In the genomic region with DNA sequence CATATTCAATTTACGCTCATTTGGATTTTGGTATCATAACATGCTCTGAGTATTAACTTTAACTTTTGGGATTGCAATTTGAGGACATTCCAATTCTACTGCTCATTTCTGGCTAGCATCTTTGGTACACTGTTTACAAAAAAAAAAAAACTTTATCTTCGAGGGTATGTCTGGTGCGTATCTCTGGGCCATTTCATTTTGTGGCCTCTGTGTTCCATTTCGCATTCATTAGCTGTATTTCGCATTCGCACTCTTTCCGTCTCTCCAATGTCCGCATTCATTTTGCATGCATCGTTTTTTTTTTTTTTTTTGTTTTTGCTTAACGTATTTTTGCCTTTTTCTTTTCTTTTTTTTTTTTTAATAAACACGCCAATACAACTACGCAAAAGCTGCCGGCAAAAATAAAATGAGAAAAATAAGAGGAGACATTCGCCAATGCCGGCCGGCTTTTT, we compare ENCODE assay signal across 1 fruit fly cellular context.
TF ChIP-seq lines count a peak whose summit lies in the region.

No protein-coding gene starts in this region.

TF ChIP-seq in whole organism, embryonic, 481 proteins besides CTCF, POLR2A, EP300 and RAD21 (continued from another document):
- TF ChIP-seq CG32767 (GFP tag; IDR thresholded peaks at IDR 0.05; lab: Robert Waterston, UW) (0 out of 2 replicates have a peak, but pooled peaks have one; percentile 22), B-H1 (GFP tag; IDR thresholded peaks at IDR 0.05; lab: Robert Waterston, UW) (no peak), Oli (tag; optimal IDR thresholded peaks at IDR 0.05; lab: Kevin White, UChicago) (peak; percentile 11), hkb (optimal IDR thresholded peaks at IDR 0.05; lab: Kevin White, UChicago) (no peak), hkb (GFP tag; IDR thresholded peaks at IDR 0.05; lab: Robert Waterston, UW) (no peak), CG7745 (tag; optimal IDR thresholded peaks at IDR 0.05; lab: Kevin White, UChicago) (no peak), Hmx (GFP tag; optimal IDR thresholded peaks at IDR 0.05; lab: Kevin White, UChicago) (no peak), dati (GFP tag; IDR thresholded peaks at IDR 0.05; lab: Robert Waterston, UW) (no peak), CG8478 (optimal IDR thresholded peaks at IDR 0.05; lab: Kevin White, UChicago) (no peak), Dbx (GFP tag; IDR thresholded peaks at IDR 0.05; lab: Robert Waterston, UW) (no peak), CG8924 (tag; optimal IDR thresholded peaks at IDR 0.05; lab: Kevin White, UChicago) (no peak), CG10959 (GFP tag; IDR thresholded peaks at IDR 0.05; lab: Robert Waterston, UW) (no peak), Gsc (GFP tag; IDR thresholded peaks at IDR 0.05; lab: Robert Waterston, UW) (no peak), CG33213 (GFP tag; optimal IDR thresholded peaks at IDR 0.05; lab: Kevin White, UChicago) (no peak), br (optimal IDR thresholded peaks at IDR 0.05; lab: Kevin White, UChicago) (no peak), Eip74EF (GFP tag; optimal IDR thresholded peaks at IDR 0.05; lab: Kevin White, UChicago) (no peak), CG13424 (tag; optimal IDR thresholded peaks at IDR 0.05; lab: Kevin White, UChicago) (no peak), oc (tag; optimal IDR thresholded peaks at IDR 0.05; lab: Kevin White, UChicago) (no peak), CG9727 (GFP tag; optimal IDR thresholded peaks at IDR 0.05; lab: Kevin White, UChicago) (no peak), CG7271 (tag; optimal IDR thresholded peaks at IDR 0.05; lab: Kevin White, UChicago) (no peak), Pdp1 (GFP tag; optimal IDR thresholded peaks at IDR 0.05; lab: Kevin White, UChicago) (no peak), CG15073 (GFP tag; optimal IDR thresholded peaks at IDR 0.05; lab: Kevin White, UChicago) (no peak), Tbp (GFP tag; optimal IDR thresholded peaks at IDR 0.05; lab: Kevin White, UChicago) (no peak), CG17802 (tag; optimal IDR thresholded peaks at IDR 0.05; lab: Kevin White, UChicago) (no peak), cad (GFP tag; optimal IDR thresholded peaks at IDR 0.05; lab: Kevin White, UChicago) (no peak), grn (GFP tag; optimal IDR thresholded peaks at IDR 0.05; lab: Kevin White, UChicago) (no peak), HLH3B (GFP tag; IDR thresholded peaks at IDR 0.05; lab: Robert Waterston, UW) (peak; percentile 35; the same call in 1 of the 2 replicates), Aef1 (GFP tag; IDR thresholded peaks at IDR 0.05; lab: Robert Waterston, UW) (no peak), CG12236 (GFP tag; optimal IDR thresholded peaks at IDR 0.05; lab: Kevin White, UChicago) (no peak), slp2 (GFP tag; optimal IDR thresholded peaks at IDR 0.05; lab: Kevin White, UChicago) (no peak), ssp (GFP tag; IDR thresholded peaks at IDR 0.05; lab: Robert Waterston, UW) (no peak), vvl (GFP tag; IDR thresholded peaks at IDR 0.05; lab: Robert Waterston, UW) (no peak), CG3847 (GFP tag; IDR thresholded peaks at IDR 0.05; lab: Robert Waterston, UW) (peak; percentile 39; the same call in 1 of the 2 replicates), Ptx1 (GFP tag; IDR thresholded peaks at IDR 0.05; lab: Robert Waterston, UW) (no peak), CG9932 (GFP tag; IDR thresholded peaks at IDR 0.05; lab: Robert Waterston, UW) (no peak), Myb (GFP tag; optimal IDR thresholded peaks at IDR 0.05; lab: Kevin White, UChicago) (no peak), mam (GFP tag; optimal IDR thresholded peaks at IDR 0.05; lab: Kevin White, UChicago) (peak; percentile 21), grau (tag; optimal IDR thresholded peaks at IDR 0.05; lab: Kevin White, UChicago) (no peak), Dref (GFP tag; IDR thresholded peaks at IDR 0.05; lab: Robert Waterston, UW) (no peak), pb (GFP tag; optimal IDR thresholded peaks at IDR 0.05; lab: Kevin White, UChicago) (no peak), BtbVII (GFP tag; optimal IDR thresholded peaks at IDR 0.05; lab: Kevin White, UChicago) (no peak), E2f2 (GFP tag; IDR thresholded peaks at IDR 0.05; lab: Robert Waterston, UW) (no peak), chinmo (GFP tag; IDR thresholded peaks at IDR 0.05; lab: Robert Waterston, UW; ENCODE audit: partially characterized antibody) (no peak)
